Fruit fly (Drosophila melanogaster) whole organism, adult: ENCODE data around the gene Smox.

ENCODE experiments used
- CG12768 ChIP-seq: fragments of 200-800 bp; sonication (Bioruptor generic); optimal IDR thresholded peaks from 2 replicates; lab custom pipeline; 2017; ENCODE audit warnings: missing biosample characterization, missing genetic modification characterization, mild to moderate bottlenecking, moderate library complexity, missing genetic modification reagents
- Mnt ChIP-seq: fragments of 200-800 bp; sonication (Bioruptor generic); optimal IDR thresholded peaks from 2 replicates; lab custom pipeline; 2016; ENCODE audit warnings: missing biosample characterization, mild to moderate bottlenecking, missing genetic modification characterization

- TF ChIP-seq Mnt (no peak), CG12768 (GFP tag; lab: Kevin White, UChicago) (no peak)
Observed at dm6 chrX:8122834-8123233, 19.2 kb downstream of the Smox start.
